Worm (Caenorhabditis elegans): ENCODE data around the gene srsx-36.

DNA sequence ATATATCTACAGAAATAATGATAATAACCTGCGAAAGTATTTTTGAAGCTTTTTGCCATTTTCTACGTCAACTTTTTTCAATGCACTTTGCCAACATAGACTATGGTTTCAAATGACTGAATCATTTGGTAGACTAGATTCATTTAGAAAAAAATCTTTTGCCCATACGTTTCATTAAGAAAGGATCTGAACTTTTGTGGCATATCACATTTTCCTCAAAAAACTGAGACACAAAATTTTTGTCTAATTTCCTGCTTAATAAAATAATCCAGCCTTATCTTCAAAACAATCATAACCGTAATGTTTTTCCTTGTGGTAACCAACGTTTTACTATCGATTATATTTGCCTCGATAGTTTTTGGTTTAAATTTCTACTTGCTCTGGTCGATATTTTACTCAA is 16.7 kb upstream of the srsx-36 start, which contains the start of gene srbc-51:
- no peak for TF ChIP-seq ref-1 (GFP tag; conservative IDR thresholded peaks at IDR 0.05)
- TF ChIP-seq T22C8.4 (GFP tag; IDR thresholded peaks at IDR 0.05), result no peak
- no peak for TF ChIP-seq med-1 (GFP tag; optimal IDR thresholded peaks at IDR 0.05; ENCODE audit: insufficient read depth)
- no peak for TF ChIP-seq flt-1 (GFP tag; IDR thresholded peaks at IDR 0.05)
- no peak for TF ChIP-seq ztf-29 (GFP tag; IDR thresholded peaks at IDR 0.05)

Data from whole organism, midembryonic.